Fruit fly (Drosophila melanogaster) whole organism, embryonic: ENCODE data around the gene salr.

Experiments used
- Awh ChIP-seq: fragments of 200-800 bp; sonication (Bioruptor generic); IDR thresholded peaks from 2 replicates; pipeline ENCODE4, ENCODE4 v1.3.6; 2022; ENCODE audit warnings: missing biosample characterization, missing genetic modification characterization
- Blimp-1 ChIP-seq: fragments of 200-800 bp; sonication (Bioruptor generic); optimal IDR thresholded peaks from 3 replicates; lab custom pipeline; 2018; ENCODE audit warnings: missing biosample characterization, missing genetic modification characterization, mild to moderate bottlenecking, moderate library complexity, missing genetic modification reagents
- CG11560 ChIP-seq: fragments of 200-800 bp; sonication (Bioruptor generic); IDR thresholded peaks from 3 replicates; pipeline ENCODE4 v1.3.6; 2022; ENCODE audit warnings: missing biosample characterization, missing genetic modification characterization
- CG11695 ChIP-seq: fragments of 200-800 bp; sonication (Bioruptor generic); IDR thresholded peaks from 3 replicates; pipeline ENCODE4 v1.3.6; 2022; ENCODE audit warnings: missing biosample characterization, missing genetic modification characterization
- CG12219 ChIP-seq: fragments of 200-800 bp; sonication (Bioruptor generic); optimal IDR thresholded peaks from 3 replicates; lab custom pipeline; 2018; ENCODE audit warnings: missing biosample characterization, mild to moderate bottlenecking, missing genetic modification characterization
- CG14667 ChIP-seq: fragments of 200-800 bp; sonication (Bioruptor generic); IDR thresholded peaks from 2 replicates; pipeline ENCODE4 v1.3.6; 2022; ENCODE audit warnings: missing biosample characterization, missing genetic modification characterization
- CG1602 ChIP-seq: fragments of 200-800 bp; sonication (Bioruptor generic); optimal IDR thresholded peaks from 3 replicates; lab custom pipeline; 2016; ENCODE audit warnings: missing biosample characterization, missing genetic modification characterization
- CG16863 ChIP-seq: fragments of 200-800 bp; sonication (Bioruptor generic); optimal IDR thresholded peaks from 3 replicates; lab custom pipeline; 2016; ENCODE audit warnings: missing biosample characterization, missing genetic modification characterization
- CG32532 ChIP-seq: fragments of 200-800 bp; sonication (Bioruptor generic); IDR thresholded peaks from 2 replicates; pipeline ENCODE4 v1.3.6; 2022; ENCODE audit warnings: missing biosample characterization, missing genetic modification characterization
- CG4360 ChIP-seq: fragments of 200-800 bp; sonication (Bioruptor generic); IDR thresholded peaks from 2 replicates; pipeline ENCODE4 v1.3.6; 2022; ENCODE audit warnings: missing biosample characterization, missing genetic modification characterization
- CG4404 ChIP-seq: fragments of 200-800 bp; sonication (Bioruptor generic); IDR thresholded peaks from 2 replicates; pipeline ENCODE4 v1.3.6; 2022; ENCODE audit warnings: missing biosample characterization, missing genetic modification characterization
- CG4707 ChIP-seq: fragments of 200-800 bp; sonication (Bioruptor generic); optimal IDR thresholded peaks from 2 replicates; lab custom pipeline; 2018; ENCODE audit warnings: missing biosample characterization, mild to moderate bottlenecking, missing genetic modification characterization, moderate library complexity
- CG7839 ChIP-seq: fragments of 200-800 bp; sonication (Bioruptor generic); optimal IDR thresholded peaks from 3 replicates; lab custom pipeline; 2018; ENCODE audit warnings: missing biosample characterization, mild to moderate bottlenecking, missing genetic modification characterization, moderate library complexity
- CG8290 ChIP-seq, 3 experiments: fragments of 200-800 bp; sonication (Bioruptor generic); optimal IDR thresholded peaks; 2 replicates each; lab custom pipeline; 2016 to 2019; ENCODE audit warnings: missing biosample characterization in 3 of 3, missing genetic modification characterization in 3 of 3, mild to moderate bottlenecking in 2 of 3, moderate library complexity in 1 of 3
- CG8944 ChIP-seq: fragments of 200-800 bp; sonication (Bioruptor generic); optimal IDR thresholded peaks from 3 replicates; lab custom pipeline; 2016; ENCODE audit warnings: missing biosample characterization, missing genetic modification characterization
- Deaf1 ChIP-seq: fragments of 200-800 bp; optimal IDR thresholded peaks from 3 replicates; lab custom pipeline; 2019; ENCODE audit warnings: missing biosample characterization, mild to moderate bottlenecking, missing genetic modification characterization, moderate library complexity
- Dp ChIP-seq: fragments of 200-800 bp; sonication (Bioruptor generic); optimal IDR thresholded peaks from 2 replicates; lab custom pipeline; 2018; ENCODE audit warnings: missing biosample characterization, mild to moderate bottlenecking, missing genetic modification characterization, moderate library complexity
- Eip74EF ChIP-seq, 2 experiments: fragments of 200-800 bp in 1 of 2; fragments of >200 bp in 1 of 2; sonication (Bioruptor generic) in 1 of 2; optimal IDR thresholded peaks; 2 replicates each; lab custom pipeline; 2017 to 2019; ENCODE audit warnings: missing biosample characterization in 2 of 2, missing genetic modification characterization in 2 of 2, mild to moderate bottlenecking in 1 of 2, moderate library complexity in 1 of 2
- H2.0 ChIP-seq: fragments of 200-800 bp; sonication (Bioruptor generic); IDR thresholded peaks from 2 replicates; pipeline ENCODE4 v1.3.6; 2022; ENCODE audit warnings: missing biosample characterization, missing genetic modification characterization
- Hmx ChIP-seq: fragments of 200-800 bp; sonication (Bioruptor generic); optimal IDR thresholded peaks from 2 replicates; lab custom pipeline; 2016; ENCODE audit warnings: missing biosample characterization, missing genetic modification characterization
- Jarid2 ChIP-seq: fragments of 200-800 bp; sonication (Bioruptor generic); optimal IDR thresholded peaks from 3 replicates; lab custom pipeline; 2017; ENCODE audit warnings: mild to moderate bottlenecking, missing biosample characterization, missing genetic modification reagents, missing genetic modification characterization
- Lpt ChIP-seq: fragments of >200 bp; optimal IDR thresholded peaks from 2 replicates; lab custom pipeline; 2018; ENCODE audit warnings: missing biosample characterization, missing genetic modification characterization
- Meics ChIP-seq: fragments of 200-800 bp; sonication (Bioruptor generic); optimal IDR thresholded peaks from 2 replicates; lab custom pipeline; 2017; ENCODE audit warnings: missing biosample characterization, mild to moderate bottlenecking, missing genetic modification characterization
- NC2β ChIP-seq: fragments of 200-800 bp; sonication (Bioruptor generic); optimal IDR thresholded peaks from 2 replicates; lab custom pipeline; 2016; ENCODE audit warnings: missing biosample characterization, missing genetic modification characterization
- Nf-YB ChIP-seq: fragments of 200-800 bp; sonication (Bioruptor generic); optimal IDR thresholded peaks from 3 replicates; lab custom pipeline; 2019; ENCODE audit warnings: missing biosample characterization, mild to moderate bottlenecking, missing genetic modification characterization, moderate library complexity
- Nf-YC ChIP-seq: fragments of 200-800 bp; optimal IDR thresholded peaks from 3 replicates; lab custom pipeline; 2019; ENCODE audit warnings: missing biosample characterization, mild to moderate bottlenecking, missing genetic modification characterization, moderate library complexity
- Optix ChIP-seq: fragments of 200-800 bp; sonication (Bioruptor generic); IDR thresholded peaks from 3 replicates; pipeline ENCODE4 v1.3.6; 2022; ENCODE audit warnings: missing biosample characterization, missing genetic modification characterization
- PHDP ChIP-seq: fragments of 200-800 bp; sonication (Bioruptor generic); optimal IDR thresholded peaks from 3 replicates; lab custom pipeline; 2018; ENCODE audit warnings: missing biosample characterization, mild to moderate bottlenecking, missing genetic modification characterization, moderate library complexity
- Poxn ChIP-seq: fragments of 200-800 bp; sonication (Bioruptor generic); IDR thresholded peaks from 2 replicates; pipeline ENCODE4 v1.3.6; 2022; ENCODE audit warnings: missing biosample characterization, missing genetic modification characterization
- ab ChIP-seq: fragments of 200-800 bp; sonication (Bioruptor generic); optimal IDR thresholded peaks from 2 replicates; lab custom pipeline; 2016; ENCODE audit warnings: missing biosample characterization, missing genetic modification characterization
- az2 ChIP-seq: fragments of 200-800 bp; sonication (Bioruptor generic); optimal IDR thresholded peaks from 3 replicates; lab custom pipeline; 2016; ENCODE audit warnings: missing biosample characterization, missing genetic modification characterization
- br ChIP-seq: fragments of >200 bp; optimal IDR thresholded peaks from 2 replicates; lab custom pipeline; 2017
- bsh ChIP-seq, 2 experiments: fragments of 200-800 bp; sonication (Bioruptor generic); optimal IDR thresholded peaks; 2 replicates each; lab custom pipeline; 2017 to 2018; ENCODE audit warnings: mild to moderate bottlenecking in 2 of 2, missing biosample characterization in 2 of 2, missing genetic modification characterization in 2 of 2, moderate library complexity in 1 of 2
- cad ChIP-seq: fragments of >200 bp; optimal IDR thresholded peaks from 2 replicates; lab custom pipeline; 2017; ENCODE audit warnings: missing biosample characterization, missing genetic modification characterization
- cg ChIP-seq: fragments of 200-800 bp; sonication (Bioruptor generic); optimal IDR thresholded peaks from 3 replicates; lab custom pipeline; 2019; ENCODE audit warnings: missing biosample characterization, mild to moderate bottlenecking, missing genetic modification characterization, moderate library complexity
- chn ChIP-seq: fragments of 200-800 bp; sonication (Bioruptor generic); optimal IDR thresholded peaks from 2 replicates; lab custom pipeline; 2016; ENCODE audit warnings: missing biosample characterization, missing genetic modification characterization
- ci ChIP-seq: fragments of 200-800 bp; sonication (Bioruptor generic); IDR thresholded peaks from 3 replicates; pipeline ENCODE4 v1.3.6; 2022; ENCODE audit warnings: missing biosample characterization, missing genetic modification characterization
- fd64A ChIP-seq: fragments of 200-800 bp; sonication (Bioruptor generic); optimal IDR thresholded peaks from 3 replicates; lab custom pipeline; 2018; ENCODE audit warnings: missing biosample characterization, mild to moderate bottlenecking, missing genetic modification characterization
- jing ChIP-seq: fragments of 200-800 bp; sonication (Bioruptor generic); optimal IDR thresholded peaks from 2 replicates; lab custom pipeline; 2018; ENCODE audit warnings: missing biosample characterization, mild to moderate bottlenecking, missing genetic modification characterization
- jumu ChIP-seq: fragments of 200-800 bp; sonication (Bioruptor generic); optimal IDR thresholded peaks from 3 replicates; lab custom pipeline; 2016; ENCODE audit warnings: missing biosample characterization, missing genetic modification characterization
- phol ChIP-seq: fragments of 200-800 bp; sonication (Bioruptor generic); optimal IDR thresholded peaks from 3 replicates; lab custom pipeline; 2018; ENCODE audit warnings: missing biosample characterization, mild to moderate bottlenecking, missing genetic modification characterization, moderate library complexity
- repo ChIP-seq: fragments of 200-800 bp; sonication (Bioruptor generic); optimal IDR thresholded peaks from 2 replicates; lab custom pipeline; 2016; ENCODE audit warnings: missing biosample characterization, missing genetic modification characterization
- rib ChIP-seq: fragments of 200-800 bp; sonication (Bioruptor generic); IDR thresholded peaks from 2 replicates; pipeline ENCODE4 v1.3.6; 2022; ENCODE audit warnings: missing biosample characterization, missing genetic modification characterization
- sens-2 ChIP-seq: fragments of 200-800 bp; sonication (Bioruptor generic); IDR thresholded peaks from 2 replicates; pipeline ENCODE4 v1.3.6; 2022; ENCODE audit warnings: missing biosample characterization, missing genetic modification characterization
- seq ChIP-seq: fragments of 200-800 bp; sonication (Bioruptor generic); IDR thresholded peaks from 2 replicates; pipeline ENCODE4 v1.3.6; 2022; ENCODE audit warnings: missing biosample characterization, missing genetic modification characterization
- sim ChIP-seq: fragments of 200-800 bp; sonication (Bioruptor generic); IDR thresholded peaks from 2 replicates; pipeline ENCODE4 v1.3.6; 2022; ENCODE audit warnings: missing biosample characterization, missing genetic modification characterization
- sqz ChIP-seq: fragments of 200-800 bp; sonication (Bioruptor generic); optimal IDR thresholded peaks from 3 replicates; lab custom pipeline; 2018; ENCODE audit warnings: missing biosample characterization, mild to moderate bottlenecking, missing genetic modification characterization
- stc ChIP-seq: fragments of 200-800 bp; sonication (Bioruptor generic); IDR thresholded peaks from 2 replicates; pipeline ENCODE4 v1.3.6; 2022; ENCODE audit warnings: missing biosample characterization, missing genetic modification characterization
- trh ChIP-seq: fragments of 200-800 bp; sonication (Bioruptor generic); optimal IDR thresholded peaks from 2 replicates; lab custom pipeline; 2016; ENCODE audit warnings: missing biosample characterization, missing genetic modification characterization
- yki ChIP-seq: fragments of >200 bp; optimal IDR thresholded peaks from 3 replicates; lab custom pipeline; 2018
- zen2 ChIP-seq: fragments of 200-800 bp; sonication (Bioruptor generic); IDR thresholded peaks from 3 replicates; pipeline ENCODE4 v1.3.6; 2022; ENCODE audit warnings: missing biosample characterization, missing genetic modification characterization; ENCODE audit not compliant: partially characterized antibody

Gene salr

dm6 chr2L:11358448-11359099 is at the start of gene salr:
Gene salr, plus strand, starts transcription at chr2L:11358873.
- TF ChIP-seq Lpt (GFP tag; lab: Kevin White, UChicago) (no peak), CG16863 (GFP tag; lab: Kevin White, UChicago) (no peak), sens-2 (0 out of 2 replicates have a peak, but pooled peaks have one; percentile 28), sim (GFP tag; lab: Robert Waterston, UW) (peak; percentile 22; the same call in 1 of the 2 replicates), CG11560 (no peak), chn (GFP tag; lab: Kevin White, UChicago) (no peak), Nf-YB (GFP tag; lab: Kevin White, UChicago) (peak; percentile 89), CG1602 (no peak), br (lab: Kevin White, UChicago) (no peak), Eip74EF (GFP tag; optimal IDR thresholded peaks at IDR 0.05; lab: Kevin White, UChicago) (no peak), CG14667 (GFP tag; lab: Robert Waterston, UW) (no peak), Optix (no peak), rib (GFP tag; lab: Robert Waterston, UW) (no peak), az2 (GFP tag; lab: Kevin White, UChicago) (no peak), CG12219 (GFP tag; lab: Kevin White, UChicago) (no peak), Blimp-1 (no peak), phol (tag; lab: Kevin White, UChicago) (peak; percentile 49), cg (GFP tag; lab: Kevin White, UChicago) (peak; percentile 61), jing (GFP tag; lab: Kevin White, UChicago) (peak; percentile 7), CG32532 (GFP tag; lab: Robert Waterston, UW) (0 out of 2 replicates have a peak, but pooled peaks have one; percentile 21), seq (peak; percentile 53), CG4404 (GFP tag; lab: Robert Waterston, UW) (no peak), Hmx (no peak), Meics (GFP tag; lab: Kevin White, UChicago) (no peak), trh (GFP tag; lab: Kevin White, UChicago) (no peak), CG4360 (GFP tag; lab: Robert Waterston, UW) (peak; percentile 5; the same call in 1 of the 2 replicates), repo (no peak), CG8290 (GFP tag; optimal IDR thresholded peaks at IDR 0.05; lab: Kevin White, UChicago) (no peak), CG8290 (tag; optimal IDR thresholded peaks at IDR 0.05; lab: Kevin White, UChicago) (no peak), Poxn (GFP tag; lab: Robert Waterston, UW) (no peak), Jarid2 (GFP tag; lab: Kevin White, UChicago) (peak; percentile 63), Nf-YC (tag; lab: Kevin White, UChicago) (peak; percentile 88), Awh (GFP tag; lab: Robert Waterston, UW) (no peak), NC2β (GFP tag; lab: Kevin White, UChicago) (no peak), Deaf1 (peak; percentile 91), yki (lab: Kevin White, UChicago) (no peak), bsh (GFP tag; optimal IDR thresholded peaks at IDR 0.05; lab: Kevin White, UChicago) (peak in 1 of 2 experiments; percentile 75), CG11695 (GFP tag; lab: Robert Waterston, UW) (no peak), jumu (no peak), stc (no peak), Dp (GFP tag; lab: Kevin White, UChicago) (no peak), zen2 (peak; percentile 27; the same call in 1 of the 3 replicates), cad (GFP tag; lab: Kevin White, UChicago) (peak; percentile 19), CG8944 (no peak), PHDP (tag; lab: Kevin White, UChicago) (no peak), ci (GFP tag; lab: Robert Waterston, UW) (no peak), sqz (GFP tag; lab: Kevin White, UChicago) (peak; percentile 78), fd64A (GFP tag; lab: Kevin White, UChicago) (no peak), H2.0 (0 out of 2 replicates have a peak, but pooled peaks have one; percentile 13), CG7839 (no peak), CG4707 (no peak), ab (GFP tag; lab: Kevin White, UChicago) (no peak)
